Worm (Caenorhabditis elegans) whole organism, L4 larva: Measurements from ENCODE around the gene T25B9.12.

Experiments used
- nhr-237 ChIP-seq: sonication (generic microtip); optimal IDR thresholded peaks from 2 replicates; lab custom pipeline; 2017; ENCODE audit warnings: missing biosample characterization, missing genetic modification characterization
- nhr-28 ChIP-seq: fragments of 150-350 bp; optimal IDR thresholded peaks from 2 replicates; lab custom pipeline; 2014; ENCODE audit warnings: missing biosample characterization, missing genetic modification characterization

DNA sequence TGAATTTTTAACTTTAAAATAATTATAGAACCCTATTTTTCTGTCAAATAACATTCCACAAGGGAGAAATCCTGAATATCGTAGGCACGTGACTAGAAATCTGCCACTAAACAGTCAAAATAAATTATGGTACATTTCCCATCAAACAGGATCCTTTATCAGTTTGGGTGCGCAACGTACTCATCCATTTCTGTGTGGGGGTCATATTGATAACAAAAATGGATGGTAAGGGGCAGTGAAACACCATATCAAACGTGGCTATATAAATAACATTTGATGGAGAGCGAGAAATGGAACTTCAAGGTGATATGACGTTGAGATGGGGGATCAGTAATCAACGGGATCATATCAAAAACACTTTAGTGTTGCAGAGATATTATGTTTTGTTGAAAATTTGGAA is 18.9 kb downstream of the T25B9.12 start:
- peak; percentile 62 for TF ChIP-seq nhr-28
- TF ChIP-seq nhr-237 (tag; lab: Kevin White, UChicago), result no peak
